Fruit fly (Drosophila melanogaster) Kc167 (cell line): Measurements from ENCODE around the gene GluRIB.

ENCODE experiments used
- Myc ChIP-seq: fragments of >200 bp; optimal IDR thresholded peaks from 2 replicates; lab custom pipeline; 2017; ENCODE audit warnings: missing external identifiers
- Sin3A ChIP-seq: fragments of >200 bp; optimal IDR thresholded peaks from 2 replicates; lab custom pipeline; 2018; ENCODE audit warnings: missing external identifiers
- h ChIP-seq: fragments of >200 bp; optimal IDR thresholded peaks from 3 replicates; lab custom pipeline; 2018; ENCODE audit warnings: missing external identifiers
- insv ChIP-seq: fragments of >200 bp; optimal IDR thresholded peaks from 3 replicates; lab custom pipeline; 2018; ENCODE audit warnings: missing external identifiers
- psq ChIP-seq: fragments of >200 bp; optimal IDR thresholded peaks from 2 replicates; lab custom pipeline; 2017; ENCODE audit warnings: missing external identifiers
- ttk ChIP-seq: sonication (Bioruptor generic); optimal IDR thresholded peaks from 2 replicates; lab custom pipeline; 2017; ENCODE audit warnings: missing external identifiers

GluRIB gene

DNA sequence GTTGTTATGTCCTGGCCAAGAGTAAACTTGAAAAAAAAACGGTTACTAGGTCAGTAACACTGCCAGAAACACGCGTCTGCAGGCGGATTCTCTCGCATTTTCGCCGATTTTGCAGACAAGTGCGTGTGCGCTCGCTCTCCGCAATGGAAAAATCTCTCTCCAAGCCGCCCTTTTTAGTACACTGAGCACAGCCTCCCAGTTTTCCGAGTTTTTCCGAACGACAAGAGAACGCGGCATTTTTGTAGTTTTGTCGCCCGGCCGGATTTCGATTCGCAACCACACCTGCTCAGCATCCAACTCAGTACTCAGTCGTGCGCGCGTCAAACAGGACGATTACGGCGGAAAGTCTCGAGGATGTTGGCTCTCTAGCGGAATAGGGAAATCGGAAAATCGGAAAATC is at the start of gene GluRIB:
GluRIB (plus strand) TSS at position 301 of the 400 bp plus-strand sequence.
- TF ChIP-seq Sin3A (lab: Kevin White, UChicago) (no peak), psq (lab: Kevin White, UChicago) (no peak), insv (lab: Kevin White, UChicago) (no peak), Myc (no peak), ttk (lab: Kevin White, UChicago) (no peak), h (lab: Kevin White, UChicago) (no peak)

DNA sequence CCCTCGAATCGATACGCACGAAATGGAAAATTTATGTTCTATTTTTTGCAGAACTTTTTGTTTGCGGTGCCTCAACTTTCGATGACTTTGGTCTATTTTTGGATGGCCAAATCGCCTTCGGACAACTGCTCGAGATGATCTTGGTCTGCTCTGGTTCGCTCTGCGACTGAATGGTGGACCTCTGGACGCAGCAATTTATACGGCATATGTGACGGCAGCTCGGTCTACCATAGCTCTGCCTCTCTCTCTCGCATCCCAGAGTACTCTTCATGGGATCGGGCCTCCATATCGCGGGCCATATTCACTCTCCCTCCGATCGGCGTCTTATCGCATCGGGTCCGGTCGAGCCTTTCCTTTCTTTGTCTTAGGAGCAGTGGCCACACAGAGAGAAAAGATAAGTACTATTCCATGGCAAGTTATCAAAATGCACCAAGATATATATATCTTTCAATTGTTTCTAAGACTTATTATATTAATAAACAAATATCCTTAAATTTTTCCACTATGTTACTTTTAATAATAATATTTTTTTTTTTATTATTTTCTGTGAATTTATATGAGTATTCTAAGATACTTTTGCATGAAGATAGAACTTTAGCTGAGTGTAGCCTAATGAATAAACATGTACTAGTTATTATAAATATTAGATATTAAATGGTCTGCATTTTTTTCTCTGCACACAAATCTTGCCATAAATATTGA is 42.9 kb upstream of the GluRIB start, which contains the start of gene Slc45-1:
Slc45-1 (minus strand) TSS at position 150 of the 702 bp plus-strand sequence.
- TF ChIP-seq Myc = no peak
- no peak for TF ChIP-seq psq (lab: Kevin White, UChicago)
- TF ChIP-seq h (lab: Kevin White, UChicago) = no peak

DNA sequence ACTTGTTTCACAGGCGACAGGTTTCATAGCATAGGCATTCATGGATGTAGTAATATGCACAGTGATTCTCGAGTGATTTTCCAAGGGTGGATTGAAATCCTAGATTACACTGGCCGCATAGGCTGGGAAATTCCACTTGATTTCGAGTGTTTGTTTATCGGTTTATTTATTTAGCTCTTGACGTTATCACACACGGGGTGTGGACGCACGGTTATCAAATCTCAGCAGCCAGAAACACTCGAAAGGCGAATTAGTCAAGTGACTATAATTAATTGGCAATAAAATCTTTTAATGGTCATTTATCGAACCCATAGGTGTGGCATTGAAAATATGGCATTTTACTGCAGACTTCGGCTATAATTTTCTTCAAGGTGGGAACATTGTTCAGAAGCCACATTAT is 42.1 kb upstream of the GluRIB start:
- no peak for TF ChIP-seq Sin3A (lab: Kevin White, UChicago)
- TF ChIP-seq ttk (lab: Kevin White, UChicago) = no peak
- TF ChIP-seq h (lab: Kevin White, UChicago) = no peak
- no peak for TF ChIP-seq Myc
- TF ChIP-seq insv (lab: Kevin White, UChicago) = no peak

DNA sequence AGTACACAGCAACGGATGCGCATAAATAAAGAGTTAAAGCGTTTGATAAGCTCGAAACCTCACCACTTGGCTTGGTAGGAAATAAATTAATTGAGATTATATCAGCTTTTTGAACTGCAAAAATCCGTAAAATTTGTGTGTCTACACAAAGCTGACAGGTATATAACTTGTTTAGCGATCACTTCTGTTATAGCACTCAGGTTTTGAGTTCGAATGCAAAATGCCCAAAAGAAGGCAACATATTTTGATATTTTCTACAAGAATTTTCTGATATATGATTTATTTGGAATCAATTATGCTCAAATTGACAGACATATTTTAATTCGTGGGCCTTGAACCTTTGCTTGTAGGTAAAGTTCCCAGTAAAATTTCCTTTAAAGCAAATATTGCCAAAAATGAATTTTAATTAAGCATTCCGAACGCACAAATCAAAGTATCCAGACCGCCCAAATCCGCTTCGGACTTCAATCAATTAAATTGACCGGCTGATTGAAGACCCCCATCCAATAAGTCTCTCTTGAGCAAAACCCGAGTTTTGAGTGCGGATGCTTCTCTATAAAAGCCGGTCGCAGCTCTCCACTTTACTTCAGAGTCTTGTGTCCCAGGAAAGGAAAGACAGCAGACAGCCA is 40.4 kb upstream of the GluRIB start, which contains the start of gene CG4476:
CG4476 (plus strand) TSS at position 579 of the 629 bp plus-strand sequence.
- TF ChIP-seq Myc (no peak), h (lab: Kevin White, UChicago) (no peak), ttk (lab: Kevin White, UChicago) (no peak), insv (lab: Kevin White, UChicago) (no peak), Sin3A (lab: Kevin White, UChicago) (no peak), psq (lab: Kevin White, UChicago) (no peak)

DNA sequence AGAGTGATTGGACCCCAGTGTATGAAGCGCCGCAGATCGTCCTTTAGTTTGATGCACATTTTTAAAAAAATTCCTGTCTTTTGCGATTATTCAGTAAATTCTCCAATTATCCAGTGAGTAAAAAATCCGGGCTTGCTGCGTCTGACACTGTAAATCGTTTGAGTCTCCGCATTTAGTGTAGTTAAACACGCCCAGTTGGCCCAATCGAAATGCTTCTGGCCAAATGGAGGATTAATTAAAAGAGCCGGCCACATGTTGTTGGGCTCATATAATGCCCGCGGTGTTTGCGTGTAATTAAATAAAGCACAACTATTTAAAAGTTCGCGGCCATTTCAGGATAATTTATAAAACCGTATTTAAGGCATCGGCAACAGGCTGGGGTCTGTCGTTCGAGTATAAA is 15.2 kb upstream of the GluRIB start, which contains the start of gene CG4483:
CG4483 (minus strand) TSS at position 101 of the 400 bp plus-strand sequence.
- TF ChIP-seq ttk (lab: Kevin White, UChicago) (no peak), psq (lab: Kevin White, UChicago) (no peak), insv (lab: Kevin White, UChicago) (no peak), h (lab: Kevin White, UChicago) (no peak), Sin3A (lab: Kevin White, UChicago) (no peak), Myc (no peak)

DNA sequence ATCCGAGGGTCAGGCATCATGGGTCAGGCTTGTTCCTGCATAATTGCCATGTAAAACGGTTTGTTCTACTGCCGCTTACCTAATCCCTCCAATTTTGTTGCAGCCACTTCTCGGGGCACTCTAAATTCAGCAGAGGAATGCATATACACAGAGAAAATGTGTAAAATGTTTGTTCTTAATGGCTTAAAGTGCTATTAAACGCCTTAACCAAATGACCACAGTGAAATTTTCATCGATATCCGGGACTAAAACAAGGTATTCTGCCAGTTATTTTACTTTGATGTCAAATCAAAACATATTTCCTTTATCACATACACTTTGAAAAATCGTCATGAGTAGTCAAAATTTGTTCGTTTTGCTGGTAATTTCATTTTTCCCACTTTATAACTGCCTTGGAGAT is 1.9 kb upstream of the GluRIB start, which contains the start of gene CG4477:
CG4477 (plus strand) TSS at position 301 of the 400 bp plus-strand sequence.
- TF ChIP-seq psq (lab: Kevin White, UChicago) = no peak
- TF ChIP-seq insv (lab: Kevin White, UChicago) = no peak
- TF ChIP-seq h (lab: Kevin White, UChicago) = no peak
- no peak for TF ChIP-seq Myc
- no peak for TF ChIP-seq ttk (lab: Kevin White, UChicago)
- TF ChIP-seq Sin3A (lab: Kevin White, UChicago) = no peak

DNA sequence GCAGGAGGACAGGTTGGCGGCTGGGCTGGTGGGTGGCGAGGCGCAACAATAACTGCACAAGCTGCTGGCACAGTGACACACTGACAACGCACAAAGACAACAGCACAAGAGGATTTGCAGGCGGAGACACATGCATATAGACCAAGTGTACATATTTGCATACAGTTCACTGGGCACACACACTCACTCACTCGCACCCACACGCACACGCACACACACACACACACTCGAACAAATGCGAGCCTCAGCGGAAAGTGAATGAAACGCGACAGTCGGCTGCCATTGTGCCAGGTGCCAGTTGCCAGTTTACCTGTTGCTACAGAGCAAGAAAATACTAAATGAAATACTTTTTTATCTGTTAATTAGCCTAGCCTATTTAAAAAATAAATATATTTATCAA is 3.4 kb downstream of the GluRIB start:
- TF ChIP-seq Myc (no peak), insv (lab: Kevin White, UChicago) (no peak), Sin3A (lab: Kevin White, UChicago) (no peak)

DNA sequence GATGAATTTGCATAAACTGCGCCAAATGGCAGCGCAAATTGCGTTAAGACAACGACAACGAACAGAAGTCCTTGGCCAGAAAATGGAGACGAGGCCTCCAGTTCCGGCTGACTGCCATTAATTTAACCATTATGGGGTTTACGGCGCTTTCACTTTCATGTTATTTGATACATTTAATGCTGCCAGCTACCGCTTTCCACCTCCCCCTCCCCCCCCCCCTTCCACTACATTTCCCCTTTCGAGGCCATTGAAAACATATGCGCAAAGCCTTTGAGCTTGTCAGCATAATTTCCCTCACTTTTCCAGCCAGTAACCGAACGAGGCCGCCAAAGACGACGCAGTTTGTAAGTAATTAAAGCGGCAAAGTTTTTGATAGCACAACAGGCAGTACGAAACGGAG is 10.5 kb downstream of the GluRIB start:
- TF ChIP-seq h (lab: Kevin White, UChicago) (no peak), insv (lab: Kevin White, UChicago) (no peak), Myc (no peak)

DNA sequence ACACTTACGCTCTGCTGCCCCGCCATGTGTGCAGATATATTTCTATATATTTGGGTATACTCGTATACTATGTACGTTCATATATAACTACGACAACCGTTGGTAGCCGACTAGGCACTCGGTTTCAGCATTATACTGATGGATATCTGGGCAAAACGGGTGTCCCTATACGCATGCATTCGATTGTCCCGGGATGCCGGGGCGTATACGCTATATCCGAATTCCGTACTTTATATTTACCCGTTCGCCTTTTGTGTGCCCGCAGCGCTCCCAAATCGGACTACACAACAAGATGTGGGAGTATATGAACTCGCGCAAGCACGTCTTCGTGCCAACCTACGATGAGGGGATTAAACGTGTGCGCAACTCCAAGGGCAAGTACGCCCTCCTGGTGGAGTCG is 32.0 kb downstream of the GluRIB start:
- TF ChIP-seq psq (lab: Kevin White, UChicago) (no peak), Sin3A (lab: Kevin White, UChicago) (no peak), Myc (no peak), ttk (lab: Kevin White, UChicago) (no peak), insv (lab: Kevin White, UChicago) (no peak), h (lab: Kevin White, UChicago) (no peak)

DNA sequence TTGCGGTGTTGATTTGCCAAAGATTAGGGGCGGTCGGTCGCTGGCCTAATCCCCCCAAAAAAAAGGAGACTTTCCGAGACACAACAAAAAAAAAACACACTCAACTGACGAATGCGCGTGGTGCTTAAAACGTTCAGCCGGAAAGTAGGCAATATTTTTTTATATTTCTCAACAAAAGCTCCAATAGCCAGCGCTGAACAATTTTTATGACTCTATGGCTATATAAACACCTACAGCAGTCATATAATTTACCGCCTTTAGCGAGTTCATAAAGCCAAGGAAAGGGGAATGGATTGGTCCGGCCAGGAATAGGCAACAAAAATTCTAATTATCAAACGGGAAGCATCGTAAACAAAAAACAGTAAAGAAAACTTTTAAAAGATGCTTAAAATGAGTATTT is 52.6 kb downstream of the GluRIB start:
- TF ChIP-seq Myc (no peak), insv (lab: Kevin White, UChicago) (no peak), psq (lab: Kevin White, UChicago) (no peak), h (lab: Kevin White, UChicago) (no peak), ttk (lab: Kevin White, UChicago) (no peak), Sin3A (lab: Kevin White, UChicago) (no peak)

DNA sequence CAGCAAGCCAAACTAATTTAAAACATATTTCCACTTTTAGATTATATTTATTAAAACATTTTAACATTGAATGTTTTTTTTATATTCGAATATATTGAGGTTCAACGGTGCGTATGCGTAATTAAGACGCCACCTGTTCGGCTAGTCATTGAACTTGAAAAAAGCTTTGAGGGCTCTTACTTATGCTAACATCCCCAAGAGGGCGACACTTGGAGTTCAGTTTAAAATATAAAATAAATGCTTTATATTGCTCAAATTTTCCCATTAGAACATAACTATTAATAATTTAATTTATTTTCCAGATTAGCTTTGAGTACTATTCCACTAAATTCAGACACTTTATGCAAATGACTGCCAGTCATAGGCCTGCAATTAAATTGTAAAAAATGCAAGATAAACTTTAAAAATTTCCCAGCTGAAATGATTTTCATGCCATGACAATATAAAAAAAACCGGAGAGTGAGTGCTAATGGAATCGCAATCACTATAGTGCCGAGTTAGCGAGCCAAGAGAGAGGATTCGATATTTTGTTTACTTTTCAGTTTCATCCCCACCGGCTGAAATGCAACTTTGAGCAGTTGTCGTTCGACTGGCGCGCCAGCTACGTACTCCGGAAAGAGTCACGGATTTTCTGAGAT is 82.1 kb downstream of the GluRIB start, which contains the start of gene PGRP-LA:
PGRP-LA (plus strand) TSS at position 588 of the 638 bp plus-strand sequence.
- TF ChIP-seq Sin3A (lab: Kevin White, UChicago) (no peak), psq (lab: Kevin White, UChicago) (no peak), Myc (no peak), insv (lab: Kevin White, UChicago) (no peak), h (lab: Kevin White, UChicago) (no peak), ttk (lab: Kevin White, UChicago) (no peak)

DNA sequence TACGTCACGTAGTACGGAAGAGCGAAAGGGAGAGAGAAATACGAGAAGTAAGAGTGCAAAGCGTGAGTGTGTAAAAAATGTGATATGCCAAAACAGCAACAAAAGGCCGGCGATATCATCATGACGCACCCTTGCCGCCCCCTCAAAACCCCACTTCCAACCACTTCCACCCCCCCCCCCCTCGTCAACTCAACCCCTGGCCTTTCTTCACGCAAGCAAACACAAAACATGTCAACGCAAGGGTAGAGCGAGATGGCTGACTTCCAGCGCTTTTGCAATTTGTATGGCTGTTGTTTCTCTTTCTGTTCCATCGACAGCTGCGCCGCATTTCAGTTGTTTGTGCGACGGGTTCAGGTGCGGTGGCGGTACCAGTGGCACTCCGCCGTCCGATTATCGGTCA is 83.9 kb downstream of the GluRIB start:
- TF ChIP-seq ttk (lab: Kevin White, UChicago) = no peak
- no peak for TF ChIP-seq Myc
- no peak for TF ChIP-seq Sin3A (lab: Kevin White, UChicago)
- TF ChIP-seq h (lab: Kevin White, UChicago) = no peak
- no peak for TF ChIP-seq psq (lab: Kevin White, UChicago)
- no peak for TF ChIP-seq insv (lab: Kevin White, UChicago)
